Fruit fly (Drosophila melanogaster): ENCODE measurements around the gene CG8036.

The CG8036 gene

DNA sequence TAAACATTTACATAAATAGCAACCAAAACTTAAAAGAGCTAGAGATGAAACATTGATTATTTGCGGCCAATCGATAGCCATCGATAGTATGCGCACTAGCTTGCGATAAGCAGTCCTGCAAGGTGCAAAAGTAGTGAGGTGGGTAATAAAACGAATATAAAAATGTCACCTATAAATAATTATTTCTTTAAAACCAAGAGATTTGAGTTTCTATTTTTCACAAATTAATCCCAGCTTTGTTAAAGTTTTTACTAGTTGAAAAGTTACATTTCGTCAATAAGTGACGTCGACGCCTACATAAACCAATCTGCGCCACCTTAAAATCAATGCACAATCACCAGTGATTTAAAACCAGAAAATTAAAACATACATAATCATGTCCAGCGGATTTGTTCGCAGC is 16.9 kb upstream of the CG8036 start, which contains the start of the genes Mkk4 and SLIRP2 (continued):
- TF ChIP-seq CG17912 (GFP tag; optimal IDR thresholded peaks at IDR 0.05) (peak; percentile 97), CG15479 (GFP tag; optimal IDR thresholded peaks at IDR 0.05) (peak; percentile 74), sima (GFP tag; optimal IDR thresholded peaks at IDR 0.05) (peak; percentile 97), twi (tag; optimal IDR thresholded peaks at IDR 0.05) (peak; percentile 98), CG13775 (GFP tag; optimal IDR thresholded peaks at IDR 0.05) (peak; percentile 99), tap (tag; optimal IDR thresholded peaks at IDR 0.05) (peak; percentile 98), CG2889 (GFP tag; IDR thresholded peaks at IDR 0.05) (peak; percentile 98), CG12155 (GFP tag; optimal IDR thresholded peaks at IDR 0.05) (peak; percentile 98), Lpt (GFP tag; optimal IDR thresholded peaks at IDR 0.05) (no peak), CG9609 (GFP tag; optimal IDR thresholded peaks at IDR 0.05) (peak; percentile 99), CG18599 (GFP tag; optimal IDR thresholded peaks at IDR 0.05) (peak; percentile 99), Ptx1 (GFP tag; IDR thresholded peaks at IDR 0.05) (peak; percentile 99), Chrac-16 (GFP tag; optimal IDR thresholded peaks at IDR 0.05) (peak; percentile 99), gt (GFP tag; IDR thresholded peaks at IDR 0.05) (peak; percentile 98), CG15011 (GFP tag; optimal IDR thresholded peaks at IDR 0.05) (peak; percentile 98), wdn (GFP tag; IDR thresholded peaks at IDR 0.05) (peak; percentile 98), wor (GFP tag; IDR thresholded peaks at IDR 0.05) (peak; percentile 98), CG3995 (GFP tag; optimal IDR thresholded peaks at IDR 0.05) (peak; percentile 89), CG16813 (GFP tag; IDR thresholded peaks at IDR 0.05; ENCODE audit: partially characterized antibody) (peak; percentile 87), ERR (GFP tag; optimal IDR thresholded peaks at IDR 0.05) (peak; percentile 94), MBD-R2 (GFP tag; IDR thresholded peaks at IDR 0.05) (peak; percentile 100), crc (GFP tag; optimal IDR thresholded peaks at IDR 0.05) (peak; percentile 95), gro (GFP tag; optimal IDR thresholded peaks at IDR 0.05) (peak; percentile 99), fd96Cb (tag; optimal IDR thresholded peaks at IDR 0.05) (peak; percentile 99), dmrt11E (tag; optimal IDR thresholded peaks at IDR 0.05) (peak; percentile 99), Drgx (GFP tag; IDR thresholded peaks at IDR 0.05) (peak; percentile 98), ci (GFP tag; IDR thresholded peaks at IDR 0.05) (peak; percentile 99), ttk (GFP tag; IDR thresholded peaks at IDR 0.05) (peak; percentile 99), CG2678 (tag; optimal IDR thresholded peaks at IDR 0.05) (peak; percentile 99), chinmo (GFP tag; IDR thresholded peaks at IDR 0.05; ENCODE audit: partially characterized antibody) (peak; percentile 75; the same call in 1 of the 4 replicates), Scr (GFP tag; IDR thresholded peaks at IDR 0.05; ENCODE audit: partially characterized antibody) (peak; percentile 87), CG18262 (tag; optimal IDR thresholded peaks at IDR 0.05) (peak; percentile 99), CG10267 (tag; optimal IDR thresholded peaks at IDR 0.05) (peak; percentile 96), corto (GFP tag; optimal IDR thresholded peaks at IDR 0.05) (peak; percentile 95), CTCF (GFP tag; optimal IDR thresholded peaks at IDR 0.05) (peak; percentile 75), pum (GFP tag; optimal IDR thresholded peaks at IDR 0.05) (peak; percentile 99), otp (GFP tag; IDR thresholded peaks at IDR 0.05) (peak; percentile 99), CG1233 (GFP tag; optimal IDR thresholded peaks at IDR 0.05) (peak; percentile 98), vnd (GFP tag; IDR thresholded peaks at IDR 0.05; ENCODE audit: partially characterized antibody) (peak; percentile 85), CG8359 (GFP tag; optimal IDR thresholded peaks at IDR 0.05; ENCODE audit: borderline replicate concordance) (peak; percentile 93), lbe (GFP tag; optimal IDR thresholded peaks at IDR 0.05) (peak; percentile 98), CG6272 (GFP tag; IDR thresholded peaks at IDR 0.05) (peak; percentile 98), CG31388 (GFP tag; optimal IDR thresholded peaks at IDR 0.05) (peak; percentile 98), CrebB (tag; optimal IDR thresholded peaks at IDR 0.05) (peak; percentile 98), CG17568 (GFP tag; optimal IDR thresholded peaks at IDR 0.05) (peak; percentile 98), CG34422 (GFP tag; IDR thresholded peaks at IDR 0.05) (peak; percentile 99), eyg (GFP tag; optimal IDR thresholded peaks at IDR 0.05) (peak; percentile 98), C15 (GFP tag; IDR thresholded peaks at IDR 0.05) (peak; percentile 99), CG32772 (GFP tag; IDR thresholded peaks at IDR 0.05) (peak; percentile 99), hkb (optimal IDR thresholded peaks at IDR 0.05) (peak; percentile 69), hkb (GFP tag; IDR thresholded peaks at IDR 0.05) (peak; percentile 99), Ada2b (GFP tag; IDR thresholded peaks at IDR 0.05) (peak; percentile 99)

All from whole organism, embryonic.